Worm (Caenorhabditis elegans) whole organism, L1 larva: ENCODE data around the gene osm-10.

ENCODE experiments used
- C16A3.4 ChIP-seq: fragments of 150-350 bp; optimal IDR thresholded peaks from 2 replicates; lab custom pipeline; 2014; ENCODE audit warnings: missing biosample characterization, missing genetic modification characterization
- F16B12.6 ChIP-seq: fragments of 150-350 bp; optimal IDR thresholded peaks from 2 replicates; lab custom pipeline; 2014; ENCODE audit warnings: missing biosample characterization, missing genetic modification characterization
- aha-1 ChIP-seq: fragments of 150-350 bp; optimal IDR thresholded peaks from 2 replicates; lab custom pipeline; 2014; ENCODE audit warnings: missing biosample characterization, missing genetic modification characterization
- aly-2 ChIP-seq: fragments of 150-350 bp; optimal IDR thresholded peaks from 2 replicates; lab custom pipeline; 2014; ENCODE audit warnings: missing biosample characterization, missing genetic modification characterization
- ceh-8 ChIP-seq: fragments of 200-800 bp; sonication (Bioruptor generic); optimal IDR thresholded peaks from 2 replicates; lab custom pipeline; 2018; ENCODE audit warnings: mild to moderate bottlenecking, missing genetic modification characterization, moderate library complexity, missing compliant biosample characterization
- ceh-82 ChIP-seq, 3 experiments: fragments of 150-350 bp in 1 of 3; sonication (generic microtip) in 2 of 3; optimal IDR thresholded peaks; 2 replicates each; lab custom pipeline; 2014 to 2017; ENCODE audit warnings: missing biosample characterization in 3 of 3, missing genetic modification characterization in 3 of 3
- ceh-88 ChIP-seq: fragments of 200-800 bp; sonication (Bioruptor generic); IDR thresholded peaks from 2 replicates; pipeline ENCODE4 v1.3.6; 2022; ENCODE audit warnings: missing genetic modification characterization, missing compliant biosample characterization
- ceh-90 ChIP-seq: sonication (generic microtip); optimal IDR thresholded peaks from 2 replicates; lab custom pipeline; 2016; ENCODE audit warnings: missing genetic modification characterization, missing compliant biosample characterization
- ces-1 ChIP-seq: fragments of 150-350 bp; optimal IDR thresholded peaks from 2 replicates; lab custom pipeline; 2014; ENCODE audit warnings: missing biosample characterization, missing genetic modification reagents, missing genetic modification characterization
- dpl-1 ChIP-seq, 3 experiments: fragments of 150-350 bp in 2 of 3; sonication (generic microtip) in 1 of 3; optimal IDR thresholded peaks; 2 replicates each; lab custom pipeline; 2014 to 2017; ENCODE audit warnings: missing biosample characterization in 3 of 3, missing genetic modification characterization in 3 of 3, missing genetic modification reagents in 3 of 3
- dsc-1 ChIP-seq: sonication (generic microtip); optimal IDR thresholded peaks from 2 replicates; lab custom pipeline; 2016; ENCODE audit warnings: mild to moderate bottlenecking, missing genetic modification characterization, missing compliant biosample characterization
- efl-1 ChIP-seq, 4 experiments: fragments of 150-350 bp; optimal IDR thresholded peaks in 3 of 4; peaks in 1 of 4; 1 replicate in 1 of 4; 2 replicates in 3 of 4; lab custom pipeline; 2014; ENCODE audit warnings: missing biosample characterization in 2 of 4, missing genetic modification characterization in 2 of 4, missing genetic modification reagents in 2 of 4
- egl-27 ChIP-seq, 2 experiments: fragments of 150-350 bp in 1 of 2; sonication (generic microtip); optimal IDR thresholded peaks; 3 replicates each; lab custom pipeline; 2017 to 2018; ENCODE audit warnings: missing biosample characterization in 2 of 2, missing genetic modification characterization in 2 of 2, missing genetic modification reagents in 2 of 2
- elt-2 ChIP-seq: sonication (generic microtip); optimal IDR thresholded peaks from 2 replicates; lab custom pipeline; 2016; ENCODE audit warnings: missing genetic modification characterization, mild to moderate bottlenecking, inconsistent platforms, missing compliant biosample characterization, missing genetic modification reagents
- fkh-8 ChIP-seq: sonication (generic microtip); optimal IDR thresholded peaks from 2 replicates; lab custom pipeline; 2016; ENCODE audit warnings: mild to moderate bottlenecking, missing genetic modification characterization, missing compliant biosample characterization
- fos-1 ChIP-seq: fragments of 150-350 bp; optimal IDR thresholded peaks from 2 replicates; lab custom pipeline; 2014; ENCODE audit warnings: missing biosample characterization, missing genetic modification characterization
- hpl-2 ChIP-seq: fragments of 150-350 bp; optimal IDR thresholded peaks from 2 replicates; lab custom pipeline; 2014; ENCODE audit warnings: missing biosample characterization, missing genetic modification reagents, missing genetic modification characterization
- irx-1 ChIP-seq: sonication (generic microtip); optimal IDR thresholded peaks from 2 replicates; lab custom pipeline; 2016; ENCODE audit warnings: missing genetic modification characterization, missing compliant biosample characterization
- jun-1 ChIP-seq: fragments of 150-350 bp; optimal IDR thresholded peaks from 2 replicates; lab custom pipeline; 2014; ENCODE audit warnings: missing biosample characterization, missing genetic modification reagents, missing genetic modification characterization
- lin-13 ChIP-seq: fragments of 150-350 bp; optimal IDR thresholded peaks from 2 replicates; lab custom pipeline; 2014; ENCODE audit warnings: missing biosample characterization, missing genetic modification reagents, missing genetic modification characterization
- lin-35 ChIP-seq, 2 experiments: fragments of 150-350 bp; optimal IDR thresholded peaks; 2 replicates each; lab custom pipeline; 2014; ENCODE audit warnings: missing biosample characterization in 2 of 2, missing genetic modification characterization in 2 of 2, missing genetic modification reagents in 2 of 2
- lsy-2 ChIP-seq, 2 experiments: fragments of 150-350 bp; optimal IDR thresholded peaks; 2 replicates each; lab custom pipeline; 2014; ENCODE audit warnings: missing biosample characterization in 2 of 2, missing genetic modification characterization in 2 of 2
- mdl-1 ChIP-seq, 2 experiments: fragments of 150-350 bp; optimal IDR thresholded peaks; 2 replicates each; lab custom pipeline; 2014 to 2017; ENCODE audit warnings: missing biosample characterization in 2 of 2, missing genetic modification characterization in 2 of 2, inconsistent platforms in 1 of 2
- nhr-12 ChIP-seq: sonication (generic microtip); optimal IDR thresholded peaks from 2 replicates; lab custom pipeline; 2017; ENCODE audit warnings: missing biosample characterization, missing genetic modification characterization
- nhr-19 ChIP-seq: fragments of 200-800 bp; sonication (Bioruptor generic); conservative IDR thresholded peaks from 2 replicates; pipeline ENCODE4 v1.3.6; 2022; ENCODE audit warnings: missing genetic modification characterization, missing compliant biosample characterization
- nhr-20 ChIP-seq: sonication (generic microtip); optimal IDR thresholded peaks from 2 replicates; lab custom pipeline; 2016; ENCODE audit warnings: mild to moderate bottlenecking, missing genetic modification characterization, missing compliant biosample characterization
- nhr-47 ChIP-seq: sonication (generic microtip); optimal IDR thresholded peaks from 2 replicates; lab custom pipeline; 2016; ENCODE audit warnings: mild to moderate bottlenecking, missing genetic modification characterization, moderate library complexity, missing compliant biosample characterization
- nhr-71 ChIP-seq: sonication (generic microtip); optimal IDR thresholded peaks from 2 replicates; lab custom pipeline; 2016; ENCODE audit warnings: mild to moderate bottlenecking, missing genetic modification characterization, moderate library complexity, missing compliant biosample characterization
- nhr-76 ChIP-seq: sonication (generic microtip); optimal IDR thresholded peaks from 2 replicates; lab custom pipeline; 2017; ENCODE audit warnings: missing biosample characterization, missing genetic modification characterization
- pag-3 ChIP-seq: sonication (generic microtip); optimal IDR thresholded peaks from 2 replicates; lab custom pipeline; 2017; ENCODE audit warnings: missing genetic modification characterization, mild to moderate bottlenecking, missing compliant biosample characterization, antibody characterized with exemption, borderline replicate concordance; ENCODE audit not compliant: insufficient read depth
- pax-3 ChIP-seq: fragments of 200-800 bp; sonication (Bioruptor generic); optimal IDR thresholded peaks from 2 replicates; lab custom pipeline; 2018; ENCODE audit warnings: mild to moderate bottlenecking, missing genetic modification characterization, moderate library complexity, missing compliant biosample characterization
- rnt-1 ChIP-seq: sonication (generic microtip); optimal IDR thresholded peaks from 2 replicates; lab custom pipeline; 2016; ENCODE audit warnings: mild to moderate bottlenecking, missing genetic modification characterization, moderate library complexity, missing compliant biosample characterization
- skn-1 ChIP-seq: fragments of 150-350 bp; optimal IDR thresholded peaks from 2 replicates; lab custom pipeline; 2014; ENCODE audit warnings: missing biosample characterization, missing genetic modification characterization
- snu-23 ChIP-seq: sonication (generic microtip); optimal IDR thresholded peaks from 2 replicates; lab custom pipeline; 2016; ENCODE audit warnings: missing genetic modification characterization, missing compliant biosample characterization
- sox-4 ChIP-seq: sonication (generic microtip); optimal IDR thresholded peaks from 2 replicates; lab custom pipeline; 2016; ENCODE audit warnings: missing genetic modification characterization, missing compliant biosample characterization
- sptf-1 ChIP-seq: fragments of 150-350 bp; optimal IDR thresholded peaks from 2 replicates; lab custom pipeline; 2014; ENCODE audit warnings: missing biosample characterization, missing genetic modification characterization
- sup-37 ChIP-seq: fragments of 200-800 bp; sonication (Bioruptor generic); optimal IDR thresholded peaks from 2 replicates; lab custom pipeline; 2018; ENCODE audit warnings: mild to moderate bottlenecking, missing genetic modification characterization, missing compliant biosample characterization
- tbx-2 ChIP-seq: sonication (generic microtip); optimal IDR thresholded peaks from 2 replicates; lab custom pipeline; 2016; ENCODE audit warnings: missing genetic modification characterization, missing compliant biosample characterization
- unc-62 ChIP-seq: fragments of 150-350 bp; optimal IDR thresholded peaks from 2 replicates; lab custom pipeline; 2014; ENCODE audit warnings: missing biosample characterization, missing genetic modification reagents, missing genetic modification characterization
- unc-86 ChIP-seq: sonication (generic microtip); optimal IDR thresholded peaks from 2 replicates; lab custom pipeline; 2016; ENCODE audit warnings: missing genetic modification characterization, missing compliant biosample characterization
- unc-98 ChIP-seq: fragments of 200-800 bp; sonication (Bioruptor generic); IDR thresholded peaks from 2 replicates; pipeline ENCODE4 v1.3.6; 2022; ENCODE audit warnings: missing genetic modification characterization, missing compliant biosample characterization
- xbp-1 ChIP-seq: sonication (generic microtip); optimal IDR thresholded peaks from 2 replicates; lab custom pipeline; 2016; ENCODE audit warnings: missing genetic modification characterization, missing compliant biosample characterization
- zag-1 ChIP-seq: fragments of 150-350 bp; optimal IDR thresholded peaks from 2 replicates; lab custom pipeline; 2014; ENCODE audit warnings: missing biosample characterization, missing genetic modification characterization
- ztf-11 ChIP-seq, 2 experiments: sonication (generic microtip); optimal IDR thresholded peaks; 2 replicates each; lab custom pipeline; 2016 to 2017; ENCODE audit warnings: missing genetic modification characterization in 2 of 2, missing biosample characterization in 1 of 2, missing compliant biosample characterization in 1 of 2

osm-10 gene

DNA sequence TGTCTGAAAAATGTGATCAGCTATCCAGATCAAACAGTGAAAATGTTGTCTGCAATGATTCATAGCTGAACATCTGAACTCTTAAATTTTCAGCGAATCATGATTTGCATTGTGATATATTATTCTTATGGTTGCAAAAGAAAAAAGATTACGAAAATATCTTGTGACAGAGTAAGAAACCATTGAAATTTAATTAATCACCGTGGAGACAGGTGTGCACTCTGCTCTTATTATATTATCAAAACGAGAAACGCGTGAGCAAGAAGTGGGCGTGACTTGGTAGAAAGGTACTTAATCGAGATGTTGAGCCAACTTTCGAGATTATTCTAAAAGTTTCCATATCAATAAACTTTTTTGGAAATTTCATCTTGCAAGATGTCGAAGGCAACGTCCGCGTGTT lies at the start of gene osm-10:
TSS of gene osm-10 (plus strand) at position 293 of the 400 bp plus-strand sequence.
- no peak for TF ChIP-seq nhr-20 (tag; lab: Kevin White, UChicago)
- no peak for TF ChIP-seq skn-1
- TF ChIP-seq fkh-8 (tag; lab: Kevin White, UChicago): peak; percentile 58
- TF ChIP-seq nhr-47 (tag; lab: Kevin White, UChicago): peak; percentile 34
- TF ChIP-seq nhr-71 (tag; lab: Kevin White, UChicago): peak; percentile 49
- peak; percentile 77 for TF ChIP-seq ceh-8 (GFP tag; lab: Kevin White, UChicago)
- TF ChIP-seq, all 84 proteins: peak for 4

ce11 chrIII:7195325-7195724 lies 47.8 kb upstream of the osm-10 start, which contains the start of gene F37C12.18:
Gene F37C12.18, minus strand, starts transcription at chrIII:7195425.
- TF ChIP-seq hpl-2 (GFP tag; lab: Kevin White, UChicago): no peak
- TF ChIP-seq efl-1 (optimal IDR thresholded peaks at IDR 0.05; lab: Kevin White, UChicago): no peak
- peak in 1 of 2 experiments; percentile 49 for TF ChIP-seq efl-1 (GFP tag; optimal IDR thresholded peaks at IDR 0.05 in 1 of 2; lab: Kevin White, UChicago)

ce11 chrIII:7197973-7198372 lies 45.1 kb upstream of the osm-10 start, which contains the start of gene exos-9:
Gene exos-9, minus strand, starts transcription at chrIII:7198073.
- TF ChIP-seq egl-27 (tag; optimal IDR thresholded peaks at IDR 0.05; lab: Kevin White, UChicago) (no peak), fkh-8 (tag; lab: Kevin White, UChicago) (no peak), snu-23 (GFP tag; lab: Kevin White, UChicago) (no peak), rnt-1 (tag; lab: Kevin White, UChicago) (no peak), elt-2 (tag; lab: Kevin White, UChicago) (no peak), tbx-2 (no peak), irx-1 (no peak), ces-1 (GFP tag; lab: Kevin White, UChicago) (no peak), C16A3.4 (no peak), sox-4 (tag; lab: Kevin White, UChicago) (no peak), unc-62 (no peak)

ce11 chrIII:7198838-7199237 lies 44.2 kb upstream of the osm-10 start, which contains the start of gene pfd-5:
Gene pfd-5, minus strand, starts transcription at chrIII:7198884.
- TF ChIP-seq dsc-1 (peak; percentile 77), ztf-11 (tag; optimal IDR thresholded peaks at IDR 0.05; lab: Kevin White, UChicago) (peak in 1 of 2 experiments; percentile 84), nhr-76 (tag; lab: Kevin White, UChicago) (no peak), ceh-82 (tag; optimal IDR thresholded peaks at IDR 0.05; lab: Kevin White, UChicago) (peak; percentile 46 to 66 (median 51)), nhr-19 (GFP tag; lab: Robert Waterston, UW) (peak; percentile 77), F16B12.6 (tag; lab: Kevin White, UChicago) (peak; percentile 10), unc-86 (tag; lab: Kevin White, UChicago) (peak; percentile 51), sptf-1 (tag; lab: Kevin White, UChicago) (no peak), C16A3.4 (peak; percentile 37), jun-1 (tag; lab: Kevin White, UChicago) (no peak), elt-2 (tag; lab: Kevin White, UChicago) (peak; percentile 43), ceh-88 (GFP tag; lab: Robert Waterston, UW) (peak; percentile 34; the same call in 1 of the 2 replicates), sox-4 (tag; lab: Kevin White, UChicago) (peak; percentile 65), zag-1 (no peak), lin-35 (GFP tag; optimal IDR thresholded peaks at IDR 0.05; lab: Kevin White, UChicago) (peak; percentile 96 to 97), irx-1 (peak; percentile 84), dpl-1 (GFP tag; optimal IDR thresholded peaks at IDR 0.05; lab: Kevin White, UChicago) (peak; percentile 90 to 96 (median 93)), sup-37 (no peak), nhr-20 (tag; lab: Kevin White, UChicago) (peak; percentile 67), tbx-2 (peak; percentile 81), nhr-71 (tag; lab: Kevin White, UChicago) (peak; percentile 82), nhr-12 (tag; lab: Kevin White, UChicago) (no peak), mdl-1 (tag; optimal IDR thresholded peaks at IDR 0.05; lab: Kevin White, UChicago) (peak in 1 of 2 experiments; percentile 36), rnt-1 (tag; lab: Kevin White, UChicago) (peak; percentile 97), aha-1 (tag; lab: Kevin White, UChicago) (no peak), fos-1 (peak; percentile 17), lin-13 (GFP tag; lab: Kevin White, UChicago) (peak; percentile 49), pax-3 (peak; percentile 81), pag-3 (tag; lab: Kevin White, UChicago) (peak; percentile 4), xbp-1 (tag; lab: Kevin White, UChicago) (peak; percentile 77), ceh-90 (tag; lab: Kevin White, UChicago) (peak; percentile 93), lsy-2 (tag; optimal IDR thresholded peaks at IDR 0.05; lab: Kevin White, UChicago) (peak; percentile 82 to 84), efl-1 (optimal IDR thresholded peaks at IDR 0.05; lab: Kevin White, UChicago) (peak; percentile 81 to 96), efl-1 (GFP tag; optimal IDR thresholded peaks at IDR 0.05 in 1 of 2; lab: Kevin White, UChicago) (peak; percentile 95 to 99), unc-98 (GFP tag; lab: Robert Waterston, UW) (peak; percentile 64), hpl-2 (GFP tag; lab: Kevin White, UChicago) (no peak), aly-2 (tag; lab: Kevin White, UChicago) (no peak)
